Worm (Caenorhabditis elegans) whole organism, L3 larva: ENCODE data around the gene asg-2.

ENCODE experiments used
- ZK546.5 ChIP-seq: sonication (generic microtip); optimal IDR thresholded peaks from 2 replicates; lab custom pipeline; 2017; ENCODE audit warnings: missing biosample characterization, missing genetic modification characterization
- ceh-82 ChIP-seq: fragments of 150-350 bp; optimal IDR thresholded peaks from 2 replicates; lab custom pipeline; 2014; ENCODE audit warnings: missing biosample characterization, missing genetic modification characterization
- egl-5 ChIP-seq: fragments of 150-350 bp; optimal IDR thresholded peaks from 2 replicates; lab custom pipeline; 2017; ENCODE audit warnings: missing biosample characterization, missing genetic modification reagents, missing genetic modification characterization, inconsistent platforms
- fkh-10 ChIP-seq: sonication (generic microtip); optimal IDR thresholded peaks from 2 replicates; lab custom pipeline; 2017; ENCODE audit warnings: missing biosample characterization, missing genetic modification reagents, missing genetic modification characterization
- nhr-237 ChIP-seq: fragments of 150-350 bp; optimal IDR thresholded peaks from 2 replicates; lab custom pipeline; 2014; ENCODE audit warnings: missing biosample characterization, missing genetic modification characterization
- nhr-77 ChIP-seq: fragments of 150-350 bp; optimal IDR thresholded peaks from 2 replicates; lab custom pipeline; 2014; ENCODE audit warnings: missing biosample characterization, missing genetic modification characterization
- pqm-1 ChIP-seq: fragments of 150-350 bp; optimal IDR thresholded peaks from 2 replicates; lab custom pipeline; 2017; ENCODE audit warnings: missing biosample characterization, missing genetic modification characterization, inconsistent platforms

- TF ChIP-seq pqm-1 (tag; lab: Kevin White, UChicago) (no peak), egl-5 (tag; lab: Kevin White, UChicago) (no peak), nhr-237 (tag; lab: Kevin White, UChicago) (no peak), nhr-77 (tag; lab: Kevin White, UChicago) (no peak), ceh-82 (tag; lab: Kevin White, UChicago) (no peak), ZK546.5 (tag; lab: Kevin White, UChicago) (no peak), fkh-10 (GFP tag; lab: Kevin White, UChicago) (no peak)
These were observed 17.7 kb upstream of the asg-2 start, which contains the start of gene gei-15 for ce11 chrX:6823218-6823979.
